Fruit fly (Drosophila melanogaster) whole organism, prepupa: ENCODE data around the gene CG14963.

ENCODE experiments used
- Lpt ChIP-seq: fragments of 200-800 bp; sonication (Bioruptor generic); optimal IDR thresholded peaks from 3 replicates; lab custom pipeline; 2016; ENCODE audit warnings: missing biosample characterization, missing genetic modification characterization
- esn ChIP-seq: fragments of 200-800 bp; sonication (Bioruptor generic); optimal IDR thresholded peaks from 2 replicates; lab custom pipeline; 2016; ENCODE audit warnings: missing biosample characterization, mild to moderate bottlenecking, missing genetic modification characterization, moderate library complexity
- salr ChIP-seq, 2 experiments: fragments of 200-800 bp; sonication (Bioruptor generic); optimal IDR thresholded peaks; 3 replicates each; lab custom pipeline; 2016 to 2018; ENCODE audit warnings: missing biosample characterization in 2 of 2, missing genetic modification characterization in 2 of 2, mild to moderate bottlenecking in 1 of 2

- TF ChIP-seq esn (GFP tag; lab: Kevin White, UChicago) (no peak), salr (GFP tag; optimal IDR thresholded peaks at IDR 0.05; lab: Kevin White, UChicago) (no peak), Lpt (GFP tag; lab: Kevin White, UChicago) (no peak)
Observed at dm6 chr3L:3124939-3125648, 47.3 kb downstream of the CG14963 start.
